Fruit fly (Drosophila melanogaster) S2 (cell line): ENCODE data around the gene CG12071.

Experiments used
- CG8478 ChIP-seq: fragments of >200 bp; optimal IDR thresholded peaks from 2 replicates; lab custom pipeline; 2018
- CTCF ChIP-seq, 2 experiments: fragments of >200 bp; optimal IDR thresholded peaks; 2 replicates each; lab custom pipeline; 2018

dm6 chr3R:30828433-30829034 is 52.3 kb downstream of the CG12071 start:
- TF ChIP-seq CTCF (optimal IDR thresholded peaks at IDR 0.05; lab: Kevin White, UChicago) = no peak
- no peak for TF ChIP-seq CG8478
